Worm (Caenorhabditis elegans) whole organism, early embryonic: ENCODE data around the gene snu-66.

Experiments used
- B0310.2 ChIP-seq: sonication (generic microtip); optimal IDR thresholded peaks from 2 replicates; lab custom pipeline; 2016; ENCODE audit warnings: mild to moderate bottlenecking, missing genetic modification characterization, missing compliant biosample characterization
- F13C5.2 ChIP-seq: sonication (generic microtip); optimal IDR thresholded peaks from 2 replicates; lab custom pipeline; 2017; ENCODE audit warnings: mild to moderate bottlenecking, missing genetic modification characterization, inconsistent platforms, missing compliant biosample characterization
- aly-1 ChIP-seq: sonication (generic microtip); optimal IDR thresholded peaks from 2 replicates; lab custom pipeline; 2016; ENCODE audit warnings: missing genetic modification characterization, missing compliant biosample characterization
- ama-1 ChIP-seq: fragments of 150-350 bp; optimal IDR thresholded peaks from 2 replicates; lab custom pipeline; 2014
- ceh-13 ChIP-seq: fragments of 200-800 bp; sonication (Bioruptor generic); optimal IDR thresholded peaks from 2 replicates; lab custom pipeline; 2018; ENCODE audit warnings: mild to moderate bottlenecking, missing genetic modification characterization, missing compliant biosample characterization
- ceh-36 ChIP-seq: sonication (generic microtip); optimal IDR thresholded peaks from 2 replicates; lab custom pipeline; 2016; ENCODE audit warnings: missing genetic modification characterization, inconsistent platforms, missing compliant biosample characterization
- ets-7 ChIP-seq: sonication (generic microtip); optimal IDR thresholded peaks from 2 replicates; lab custom pipeline; 2016; ENCODE audit warnings: missing genotype, missing genetic modification characterization, missing compliant biosample characterization
- flt-1 ChIP-seq: fragments of 200-800 bp; sonication (Bioruptor generic); IDR thresholded peaks from 2 replicates; pipeline ENCODE4 v1.3.6; 2022; ENCODE audit warnings: missing genetic modification characterization, missing compliant biosample characterization
- hmbx-1 ChIP-seq: sonication (generic microtip); optimal IDR thresholded peaks from 2 replicates; lab custom pipeline; 2016; ENCODE audit warnings: mild to moderate bottlenecking, missing genetic modification characterization, missing compliant biosample characterization
- hmg-4 ChIP-seq: fragments of 200-800 bp; sonication (Bioruptor generic); optimal IDR thresholded peaks from 2 replicates; lab custom pipeline; 2018; ENCODE audit warnings: mild to moderate bottlenecking, missing genetic modification characterization, missing compliant biosample characterization
- hnd-1 ChIP-seq: sonication (generic microtip); optimal IDR thresholded peaks from 2 replicates; lab custom pipeline; 2016; ENCODE audit warnings: missing genetic modification characterization, missing compliant biosample characterization
- pes-1 ChIP-seq: fragments of 200-800 bp; sonication (Bioruptor generic); IDR thresholded peaks from 2 replicates; pipeline ENCODE4 v1.3.6; 2022; ENCODE audit warnings: missing genetic modification reagents, missing genetic modification characterization, missing compliant biosample characterization
- scrt-1 ChIP-seq: fragments of 200-800 bp; sonication (Bioruptor generic); IDR thresholded peaks from 2 replicates; pipeline ENCODE4 v1.3.6; 2022; ENCODE audit warnings: missing genetic modification characterization, missing compliant biosample characterization
- sea-1 ChIP-seq: fragments of 200-800 bp; sonication (Bioruptor generic); conservative IDR thresholded peaks from 2 replicates; pipeline ENCODE4 v1.3.6; 2022; ENCODE audit warnings: missing genetic modification characterization, missing compliant biosample characterization
- tbx-11 ChIP-seq: fragments of 200-800 bp; sonication (Bioruptor generic); IDR thresholded peaks from 2 replicates; pipeline ENCODE4 v1.3.6; 2022; ENCODE audit warnings: missing genetic modification characterization, missing compliant biosample characterization
- tbx-37 ChIP-seq: fragments of 200-800 bp; sonication (Bioruptor generic); conservative IDR thresholded peaks from 2 replicates; pipeline ENCODE4 v1.3.6; 2022; ENCODE audit warnings: missing genetic modification reagents, missing genetic modification characterization, missing compliant biosample characterization
- tra-4 ChIP-seq: sonication (generic microtip); optimal IDR thresholded peaks from 2 replicates; lab custom pipeline; 2017; ENCODE audit warnings: missing genetic modification characterization, missing compliant biosample characterization

snu-66 gene

DNA sequence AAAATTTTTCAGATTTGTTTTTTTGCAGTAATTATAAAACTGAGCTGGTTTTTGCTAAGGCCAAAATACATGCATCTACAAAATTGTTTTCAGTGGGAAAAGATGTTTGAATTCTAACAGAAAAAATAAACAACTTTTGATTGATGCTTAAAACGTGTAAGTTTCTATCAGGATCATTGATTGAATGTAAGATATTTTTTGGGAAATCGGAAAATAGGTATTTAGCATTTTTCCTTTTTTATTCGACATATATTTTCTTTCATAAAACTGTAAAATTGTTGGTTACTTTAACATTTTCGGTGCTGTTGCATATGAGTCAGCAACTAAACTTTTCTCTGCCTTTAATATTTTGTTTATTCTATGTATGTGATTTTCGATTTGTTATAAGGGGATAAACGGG lies 51.0 kb downstream of the snu-66 start, which contains the start of gene C54F6.20:
TSS of gene C54F6.20 (plus strand) at position 301 of the 400 bp plus-strand sequence.
- no peak for TF ChIP-seq scrt-1 (GFP tag; lab: Robert Waterston, UW)
- TF ChIP-seq aly-1 (tag; lab: Kevin White, UChicago), result no peak
- no peak for TF ChIP-seq ceh-36 (tag; lab: Kevin White, UChicago)
- TF ChIP-seq hnd-1, result no peak
- no peak for TF ChIP-seq ama-1 (lab: Kevin White, UChicago)
- no peak for TF ChIP-seq hmbx-1 (tag; lab: Kevin White, UChicago)
- no peak for TF ChIP-seq pes-1 (GFP tag; lab: Robert Waterston, UW)
- no peak for TF ChIP-seq tra-4
- TF ChIP-seq tbx-11 (GFP tag; lab: Robert Waterston, UW), result no peak
- no peak for TF ChIP-seq hmg-4

DNA sequence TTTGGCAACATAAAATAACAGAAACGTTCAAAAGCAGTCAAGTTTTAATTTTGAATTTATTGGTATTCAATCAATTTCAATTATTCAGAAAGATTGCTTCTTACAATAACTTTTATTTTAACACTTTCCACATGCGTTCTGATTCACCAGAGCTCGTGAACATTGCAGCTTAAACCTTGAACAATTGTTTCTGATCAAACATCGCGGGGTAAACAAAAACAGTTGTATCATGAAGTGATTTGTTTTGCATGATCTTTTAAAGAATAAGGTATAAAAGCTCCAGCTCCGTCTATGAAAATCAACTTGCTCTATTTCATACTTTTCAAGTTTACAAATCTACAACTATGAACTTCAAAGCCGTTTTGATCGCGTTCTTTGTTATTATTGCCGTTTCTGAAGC lies 52.1 kb downstream of the snu-66 start, which contains the start of gene C54F6.6:
TSS of gene C54F6.6 (plus strand) at position 301 of the 400 bp plus-strand sequence.
- TF ChIP-seq B0310.2 (tag; lab: Kevin White, UChicago) (no peak), tra-4 (no peak), ceh-13 (GFP tag; lab: Kevin White, UChicago) (no peak), sea-1 (GFP tag; lab: Robert Waterston, UW) (no peak), hmbx-1 (tag; lab: Kevin White, UChicago) (no peak), tbx-37 (GFP tag; lab: Robert Waterston, UW) (no peak), hmg-4 (no peak), hnd-1 (no peak), flt-1 (GFP tag; lab: Robert Waterston, UW) (no peak), scrt-1 (GFP tag; lab: Robert Waterston, UW) (no peak), F13C5.2 (tag; lab: Kevin White, UChicago) (no peak), ets-7 (tag; lab: Kevin White, UChicago) (no peak), tbx-11 (GFP tag; lab: Robert Waterston, UW) (no peak), pes-1 (GFP tag; lab: Robert Waterston, UW) (no peak), ama-1 (lab: Kevin White, UChicago) (no peak), aly-1 (tag; lab: Kevin White, UChicago) (no peak), ceh-36 (tag; lab: Kevin White, UChicago) (no peak)

DNA sequence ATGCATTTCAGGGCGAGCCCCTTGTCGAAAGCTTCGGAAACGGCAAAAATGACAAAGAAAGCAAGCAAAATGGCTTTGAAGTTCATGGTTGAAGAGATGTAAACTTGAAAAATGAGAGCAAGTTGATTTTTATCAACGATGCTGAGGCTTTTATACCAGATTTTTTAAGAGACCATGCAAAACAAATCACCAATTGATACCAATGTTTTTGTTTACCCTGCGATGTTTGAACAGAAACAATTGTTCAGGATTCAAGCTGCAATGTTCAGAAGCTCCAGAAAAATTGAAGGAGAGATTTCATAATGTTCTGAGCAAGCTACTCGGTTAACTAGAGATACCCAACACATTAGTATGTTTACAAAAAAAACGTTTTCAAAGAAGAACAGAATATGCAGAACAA lies 53.2 kb downstream of the snu-66 start, which contains the start of gene C54F6.15:
TSS of gene C54F6.15 (minus strand) at position 101 of the 400 bp plus-strand sequence.
- TF ChIP-seq scrt-1 (GFP tag; lab: Robert Waterston, UW) (no peak), B0310.2 (tag; lab: Kevin White, UChicago) (no peak), sea-1 (GFP tag; lab: Robert Waterston, UW) (no peak), ceh-13 (GFP tag; lab: Kevin White, UChicago) (no peak), ceh-36 (tag; lab: Kevin White, UChicago) (no peak), ama-1 (lab: Kevin White, UChicago) (no peak), aly-1 (tag; lab: Kevin White, UChicago) (no peak), tbx-37 (GFP tag; lab: Robert Waterston, UW) (no peak), tra-4 (no peak), F13C5.2 (tag; lab: Kevin White, UChicago) (no peak)
